Fruit fly (Drosophila melanogaster): Measurements from ENCODE around the gene Rrp6.

The Rrp6 gene

DNA sequence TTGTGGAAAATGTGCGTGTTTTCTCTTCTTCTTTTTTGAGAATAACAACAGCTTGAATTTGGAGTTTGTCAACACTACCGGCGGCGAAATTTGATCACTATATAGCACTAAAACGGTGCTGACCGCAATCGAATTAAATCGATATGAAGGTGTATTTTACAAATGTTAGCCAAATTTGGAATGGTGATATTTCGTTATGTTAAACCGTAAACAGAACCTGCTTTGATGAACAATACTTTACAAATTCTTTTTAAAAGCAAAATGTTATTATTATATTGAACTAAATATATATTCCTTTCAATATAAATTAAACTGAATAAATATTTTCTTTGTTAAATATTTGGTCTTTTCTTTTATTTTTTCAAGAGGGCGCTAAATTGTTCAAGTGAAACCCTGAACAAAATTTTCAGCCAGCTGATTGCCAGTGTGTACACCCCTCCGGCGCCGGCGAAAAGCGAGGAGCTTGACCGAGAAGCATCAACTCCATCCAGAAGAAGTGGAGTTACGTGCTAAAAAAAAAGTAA lies at the start of gene Rrp6, which contains the start of the genes CG33331 and CG33332:
TSS of gene Rrp6 (minus strand) at position 236 of the 524 bp plus-strand sequence.
TSS of gene CG33331 (plus strand) at position 446 of the 524 bp plus-strand sequence.
TSS of gene CG33332 (plus strand) at position 446 of the 524 bp plus-strand sequence.
- peak; percentile 74 for TF ChIP-seq noc (tag; optimal IDR thresholded peaks at IDR 0.05)

- peak; percentile 31 for TF ChIP-seq noc (tag; optimal IDR thresholded peaks at IDR 0.05)
These were observed 32.1 kb upstream of the Rrp6 start, which contains the start of gene Sdr for dm6 chr3R:14917927-14918829. Sdr (plus strand) TSS chr3R:14918628.

DNA sequence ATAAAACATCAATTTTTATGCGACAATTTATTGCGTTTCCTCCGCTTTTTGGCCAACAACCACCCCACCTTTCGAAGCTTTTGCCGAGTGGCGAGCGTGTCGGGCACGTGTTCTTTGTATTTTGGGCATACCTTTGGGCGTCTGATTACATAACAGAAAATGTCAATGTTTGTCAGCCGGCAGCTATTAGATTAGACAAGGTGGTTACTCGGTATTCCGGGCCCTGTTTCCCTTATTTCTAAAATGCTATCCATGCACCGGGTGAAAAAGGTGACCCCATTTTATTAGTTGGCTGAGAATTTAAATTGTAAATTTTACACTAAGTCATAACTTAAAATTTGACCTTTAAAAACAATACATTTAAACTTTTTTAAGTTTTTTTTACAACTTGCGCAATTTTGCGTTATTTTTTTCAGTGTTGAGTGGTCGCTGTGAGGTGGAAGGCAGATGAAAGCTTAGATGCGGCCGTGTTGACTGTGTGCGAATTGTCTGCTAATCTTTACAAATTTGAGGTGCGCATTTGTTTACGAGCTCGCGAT lies 26.5 kb upstream of the Rrp6 start:
- no peak for TF ChIP-seq noc (tag; optimal IDR thresholded peaks at IDR 0.05)

- peak; percentile 11 for TF ChIP-seq noc (tag; optimal IDR thresholded peaks at IDR 0.05)
These were observed 17.9 kb upstream of the Rrp6 start, which contains the start of gene VhaPPA1-1 for dm6 chr3R:14903837-14904431. VhaPPA1-1 (minus strand) TSS chr3R:14904061.

DNA sequence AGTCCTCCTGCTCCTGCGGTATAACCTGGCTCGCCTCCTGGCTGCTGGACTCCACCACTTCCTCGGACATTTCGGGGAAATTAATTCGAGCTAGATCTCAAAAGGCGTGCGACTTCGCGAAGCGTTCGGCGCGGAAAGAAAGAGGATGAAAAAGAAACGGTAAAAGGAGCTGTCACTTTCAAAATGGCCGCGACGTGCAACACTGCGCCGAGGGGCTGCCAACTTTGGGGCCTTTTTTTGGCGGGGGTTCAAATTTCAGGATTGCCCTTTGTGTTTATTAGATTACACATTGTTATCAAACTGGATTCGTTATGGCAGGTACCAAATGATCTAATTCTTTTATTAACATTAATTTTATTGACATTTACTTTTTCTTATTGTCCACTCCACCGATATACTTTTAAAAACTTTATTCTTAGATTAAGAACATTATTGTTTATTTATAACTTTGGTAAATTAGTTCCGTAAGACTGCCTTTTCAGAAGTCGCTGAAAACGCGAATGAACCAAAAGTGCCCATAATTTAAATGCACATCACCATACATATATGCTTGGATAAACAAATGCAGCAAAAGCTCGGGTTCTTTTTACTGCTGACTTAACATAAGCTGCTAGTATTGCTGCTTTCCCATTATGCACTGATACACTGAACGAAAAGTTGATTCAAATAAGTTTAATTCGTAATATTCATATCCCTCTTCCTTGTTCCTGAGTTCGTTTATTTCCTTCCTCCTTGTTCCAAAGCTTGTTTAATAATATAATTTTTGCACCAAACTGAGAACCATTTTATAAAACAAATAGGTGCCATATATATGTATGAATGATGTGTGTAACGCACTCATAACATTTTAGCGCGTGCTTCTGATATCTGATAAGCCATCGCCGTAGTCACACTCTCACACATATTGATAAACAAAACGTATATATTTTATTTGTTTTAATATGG lies 15.6 kb upstream of the Rrp6 start, which contains the start of gene RpS5b:
TSS of gene RpS5b (minus strand) at position 156 of the 945 bp plus-strand sequence.
- TF ChIP-seq noc (tag; optimal IDR thresholded peaks at IDR 0.05): no peak

DNA sequence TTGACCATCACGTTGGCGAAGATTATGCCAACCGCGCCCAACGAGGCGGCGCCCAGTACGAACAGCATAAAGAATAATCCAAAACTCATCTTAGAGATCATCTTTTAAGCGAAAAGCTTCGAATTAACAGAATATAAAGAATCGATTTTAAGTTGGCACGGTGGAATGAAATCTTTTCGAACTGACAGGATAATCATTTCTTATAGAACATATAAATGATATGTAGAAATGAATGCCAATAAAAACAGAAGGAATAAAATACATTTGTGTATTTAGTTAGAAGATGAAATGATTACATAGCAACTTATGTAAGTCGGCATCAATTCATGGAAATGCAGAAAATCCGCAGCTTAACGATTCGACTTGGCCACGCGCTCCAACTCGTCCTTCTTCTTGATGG lies 14.1 kb upstream of the Rrp6 start, which contains the start of gene VhaPPA1-2:
TSS of gene VhaPPA1-2 (minus strand) at position 101 of the 400 bp plus-strand sequence.
- no peak for TF ChIP-seq noc (tag; optimal IDR thresholded peaks at IDR 0.05)

- no peak for TF ChIP-seq noc (tag; optimal IDR thresholded peaks at IDR 0.05)
These were observed 12.3 kb upstream of the Rrp6 start, which contains the start of the genes Nup93-2 and CG3817 for dm6 chr3R:14898280-14898756. Nup93-2 (minus strand) TSS chr3R:14898372. CG3817 (plus strand) TSS chr3R:14898739.

DNA sequence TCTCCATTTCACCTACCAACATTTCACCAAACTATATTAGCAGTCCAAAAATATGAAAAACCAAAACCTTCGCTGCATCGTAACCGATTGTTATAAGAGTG lies 8.6 kb upstream of the Rrp6 start, which contains the start of gene CG14860:
TSS of gene CG14860 (plus strand) at position 2 of the 101 bp plus-strand sequence.
- TF ChIP-seq noc (tag; optimal IDR thresholded peaks at IDR 0.05): no peak

- peak; percentile 28 for TF ChIP-seq noc (tag; optimal IDR thresholded peaks at IDR 0.05)
These were observed 8.0 kb upstream of the Rrp6 start, which contains the start of gene Dph2 for dm6 chr3R:14893791-14894782. Dph2 (minus strand) TSS chr3R:14893954.

- TF ChIP-seq noc (tag; optimal IDR thresholded peaks at IDR 0.05): no peak
These were observed 4.1 kb upstream of the Rrp6 start, which contains the start of the genes CycC and UQCR-C1 for dm6 chr3R:14890064-14890709. CycC (minus strand) TSS chr3R:14890205. UQCR-C1 (plus strand) TSS chr3R:14890231.

dm6 chr3R:14880861-14881260 lies 5.2 kb downstream of the Rrp6 start:
- no peak for TF ChIP-seq noc (tag; optimal IDR thresholded peaks at IDR 0.05)

- TF ChIP-seq noc (tag; optimal IDR thresholded peaks at IDR 0.05): no peak
These were observed 6.7 kb downstream of the Rrp6 start, which contains the start of gene CG3631 for dm6 chr3R:14879207-14879863. CG3631 (plus strand) TSS chr3R:14879457.
